Worm (Caenorhabditis elegans) whole organism, dauer: ENCODE data around the gene col-98.

Experiments
- unc-62 ChIP-seq: sonication (generic microtip); optimal IDR thresholded peaks from 2 replicates; lab custom pipeline; 2017; ENCODE audit warnings: missing biosample characterization, missing genetic modification reagents, missing genetic modification characterization

Gene col-98

ce11 chrIII:13059335-13059734 is 40.5 kb downstream of the col-98 start:
- no peak for TF ChIP-seq unc-62 (GFP tag; lab: Kevin White, UChicago)

- no peak for TF ChIP-seq unc-62 (GFP tag; lab: Kevin White, UChicago)
These were observed 42.3 kb downstream of the col-98 start for ce11 chrIII:13061136-13061535.

- TF ChIP-seq unc-62 (GFP tag; lab: Kevin White, UChicago) = no peak
These were observed 42.9 kb downstream of the col-98 start for ce11 chrIII:13061734-13062133.

- no peak for TF ChIP-seq unc-62 (GFP tag; lab: Kevin White, UChicago)
These were observed 43.7 kb downstream of the col-98 start for ce11 chrIII:13062414-13062965.

- no peak for TF ChIP-seq unc-62 (GFP tag; lab: Kevin White, UChicago)
These were observed 44.2 kb downstream of the col-98 start for ce11 chrIII:13062989-13063388.

ce11 chrIII:13064213-13065184 is 45.7 kb downstream of the col-98 start:
- no peak for TF ChIP-seq unc-62 (GFP tag; lab: Kevin White, UChicago)

ce11 chrIII:13065694-13066093 is 46.9 kb downstream of the col-98 start:
- TF ChIP-seq unc-62 (GFP tag; lab: Kevin White, UChicago) = no peak

- TF ChIP-seq unc-62 (GFP tag; lab: Kevin White, UChicago) = no peak
These were observed 48.0 kb downstream of the col-98 start for ce11 chrIII:13066828-13067227.

ce11 chrIII:13067884-13068767 is 49.3 kb downstream of the col-98 start:
- TF ChIP-seq unc-62 (GFP tag; lab: Kevin White, UChicago) = no peak

ce11 chrIII:13069416-13069815 is 50.6 kb downstream of the col-98 start:
- TF ChIP-seq unc-62 (GFP tag; lab: Kevin White, UChicago) = no peak
